Worm (Caenorhabditis elegans): ENCODE results near the gene B0462.5.

DNA sequence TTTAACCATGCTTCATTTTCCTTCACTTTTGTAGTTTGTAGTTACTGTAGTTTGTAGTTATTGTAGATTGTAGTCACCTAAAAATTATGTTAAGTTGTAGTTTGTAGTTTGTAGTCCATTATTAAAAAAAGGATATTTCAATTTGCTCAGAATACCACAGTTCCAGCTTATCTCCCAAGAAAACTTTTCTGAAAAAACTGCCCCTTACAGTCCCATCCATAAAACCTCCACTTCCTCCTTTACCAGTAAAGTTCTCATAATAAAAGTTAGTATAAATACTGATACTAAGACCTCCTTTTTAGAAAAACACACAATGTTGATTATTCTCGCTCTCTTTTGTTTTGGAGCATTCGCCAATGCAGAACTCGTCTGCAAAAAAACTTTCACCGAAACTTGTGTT lies 27.6 kb upstream of the B0462.5 start, which contains the start of gene C08E8.11:
- no peak for TF ChIP-seq zag-1 (tag; optimal IDR thresholded peaks at IDR 0.05)
- TF ChIP-seq F13H6.1 (tag; optimal IDR thresholded peaks at IDR 0.05), result no peak
- no peak for TF ChIP-seq nhr-12 (tag; optimal IDR thresholded peaks at IDR 0.05)
- no peak for TF ChIP-seq elt-3 (tag; optimal IDR thresholded peaks at IDR 0.05)
- TF ChIP-seq crh-2 (tag; optimal IDR thresholded peaks at IDR 0.05), result no peak
- no peak for TF ChIP-seq ceh-82 (tag; optimal IDR thresholded peaks at IDR 0.05)
- no peak for TF ChIP-seq egl-27 (tag; optimal IDR thresholded peaks at IDR 0.05)
- TF ChIP-seq skn-1 (tag; optimal IDR thresholded peaks at IDR 0.05), result no peak
- no peak for TF ChIP-seq ztf-11 (tag; optimal IDR thresholded peaks at IDR 0.05)
- no peak for TF ChIP-seq unc-62 (GFP tag; optimal IDR thresholded peaks at IDR 0.05)
- TF ChIP-seq unc-55 (GFP tag; optimal IDR thresholded peaks at IDR 0.05), result no peak
- no peak for TF ChIP-seq mbf-1 (tag; optimal IDR thresholded peaks at IDR 0.05)

Measured in whole organism, L2 larva.